Fruit fly (Drosophila melanogaster) whole organism, embryonic: ENCODE measurements around the gene CG5815.

Experiments used
- CG11695 ChIP-seq: fragments of 200-800 bp; sonication (Bioruptor generic); IDR thresholded peaks from 3 replicates; pipeline ENCODE4 v1.3.6; 2022; ENCODE audit warnings: missing biosample characterization, missing genetic modification characterization
- CG12744 ChIP-seq: fragments of 200-800 bp; sonication (Bioruptor generic); optimal IDR thresholded peaks from 2 replicates; lab custom pipeline; 2016; ENCODE audit warnings: missing biosample characterization, missing genetic modification characterization
- CG14050 ChIP-seq: fragments of 200-800 bp; sonication (Bioruptor generic); IDR thresholded peaks from 3 replicates; pipeline ENCODE4 v1.3.6; 2022; ENCODE audit warnings: missing biosample characterization, missing genetic modification characterization
- CG14710 ChIP-seq: fragments of 200-800 bp; sonication (Bioruptor generic); optimal IDR thresholded peaks from 3 replicates; lab custom pipeline; 2019; ENCODE audit warnings: missing biosample characterization, mild to moderate bottlenecking, missing genetic modification characterization, moderate library complexity
- CG1602 ChIP-seq: fragments of 200-800 bp; sonication (Bioruptor generic); optimal IDR thresholded peaks from 3 replicates; lab custom pipeline; 2016; ENCODE audit warnings: missing biosample characterization, missing genetic modification characterization
- CG1647 ChIP-seq: fragments of 200-800 bp; sonication (Bioruptor generic); optimal IDR thresholded peaks from 3 replicates; lab custom pipeline; 2016; ENCODE audit warnings: missing biosample characterization, missing genetic modification characterization
- CG1832 ChIP-seq: fragments of 200-800 bp; sonication (Bioruptor generic); optimal IDR thresholded peaks from 2 replicates; lab custom pipeline; 2017; ENCODE audit warnings: missing biosample characterization, mild to moderate bottlenecking, missing genetic modification characterization, inconsistent platforms
- CG2116 ChIP-seq: fragments of 200-800 bp; sonication (Bioruptor generic); optimal IDR thresholded peaks from 3 replicates; lab custom pipeline; 2018; ENCODE audit warnings: missing biosample characterization, mild to moderate bottlenecking, missing genetic modification characterization
- CG2678 ChIP-seq: fragments of 200-800 bp; sonication (Bioruptor generic); optimal IDR thresholded peaks from 3 replicates; lab custom pipeline; 2019; ENCODE audit warnings: missing biosample characterization, mild to moderate bottlenecking, missing genetic modification characterization, moderate library complexity
- CG31365 ChIP-seq: fragments of 200-800 bp; sonication (Bioruptor generic); optimal IDR thresholded peaks from 2 replicates; lab custom pipeline; 2018; ENCODE audit warnings: missing biosample characterization, mild to moderate bottlenecking, missing genetic modification characterization
- CG34422 ChIP-seq: fragments of 200-800 bp; sonication (Bioruptor generic); IDR thresholded peaks from 3 replicates; pipeline ENCODE4 v1.3.6; 2022; ENCODE audit warnings: missing biosample characterization, missing genetic modification characterization
- CG3995 ChIP-seq: fragments of 200-800 bp; sonication (Bioruptor generic); optimal IDR thresholded peaks from 3 replicates; lab custom pipeline; 2016; ENCODE audit warnings: missing biosample characterization, missing genetic modification characterization
- CG4282 ChIP-seq: fragments of 200-800 bp; sonication (Bioruptor generic); optimal IDR thresholded peaks from 2 replicates; lab custom pipeline; 2016; ENCODE audit warnings: missing biosample characterization, missing genetic modification characterization
- CG8765 ChIP-seq: fragments of 200-800 bp; sonication (Bioruptor generic); IDR thresholded peaks from 2 replicates; pipeline ENCODE4 v1.3.6; 2022; ENCODE audit warnings: missing biosample characterization, missing genetic modification characterization
- CG9797 ChIP-seq: fragments of 200-800 bp; sonication (Bioruptor generic); optimal IDR thresholded peaks from 3 replicates; lab custom pipeline; 2018; ENCODE audit warnings: missing biosample characterization, mild to moderate bottlenecking, missing genetic modification characterization
- CHES-1-like ChIP-seq: fragments of 200-800 bp; sonication (Bioruptor generic); optimal IDR thresholded peaks from 2 replicates; lab custom pipeline; 2016; ENCODE audit warnings: missing biosample characterization, missing genetic modification characterization
- D ChIP-seq, 2 experiments: fragments of 200-800 bp in 1 of 2; fragments of >200 bp in 1 of 2; sonication (Bioruptor generic) in 1 of 2; optimal IDR thresholded peaks; 2 replicates in 1 of 2; 3 replicates in 1 of 2; lab custom pipeline; 2017; ENCODE audit warnings: mild to moderate bottlenecking in 1 of 2, missing biosample characterization in 1 of 2, missing genetic modification characterization in 1 of 2, missing genetic modification reagents in 1 of 2
- Fer1 ChIP-seq: fragments of 200-800 bp; sonication (Bioruptor generic); optimal IDR thresholded peaks from 2 replicates; lab custom pipeline; 2017; ENCODE audit warnings: missing biosample characterization, mild to moderate bottlenecking, missing genetic modification characterization
- HLH3B ChIP-seq: fragments of 200-800 bp; sonication (Bioruptor generic); IDR thresholded peaks from 2 replicates; pipeline ENCODE4 v1.3.6; 2022; ENCODE audit warnings: missing biosample characterization, missing genetic modification characterization
- HLH54F ChIP-seq: fragments of 200-800 bp; sonication (Bioruptor generic); optimal IDR thresholded peaks from 3 replicates; lab custom pipeline; 2016; ENCODE audit warnings: missing biosample characterization, missing genetic modification characterization
- Hsf ChIP-seq: fragments of 200-800 bp; sonication (Bioruptor generic); optimal IDR thresholded peaks from 3 replicates; lab custom pipeline; 2016; ENCODE audit warnings: missing biosample characterization, missing genetic modification characterization
- MTF-1 ChIP-seq: fragments of 200-800 bp; sonication (Bioruptor generic); optimal IDR thresholded peaks from 2 replicates; lab custom pipeline; 2018; ENCODE audit warnings: missing biosample characterization, mild to moderate bottlenecking, missing genetic modification characterization, borderline replicate concordance
- Oli ChIP-seq: fragments of 200-800 bp; sonication (Bioruptor generic); optimal IDR thresholded peaks from 2 replicates; lab custom pipeline; 2018; ENCODE audit warnings: missing biosample characterization, mild to moderate bottlenecking, missing genetic modification characterization, moderate library complexity
- Opbp ChIP-seq: fragments of 200-800 bp; sonication (Bioruptor generic); IDR thresholded peaks from 3 replicates; pipeline ENCODE4 v1.3.6; 2022; ENCODE audit warnings: missing biosample characterization, missing genetic modification characterization; ENCODE audit not compliant: partially characterized antibody
- Optix ChIP-seq: fragments of 200-800 bp; sonication (Bioruptor generic); IDR thresholded peaks from 3 replicates; pipeline ENCODE4 v1.3.6; 2022; ENCODE audit warnings: missing biosample characterization, missing genetic modification characterization
- Side ChIP-seq: fragments of 200-800 bp; sonication (Bioruptor generic); optimal IDR thresholded peaks from 2 replicates; lab custom pipeline; 2016; ENCODE audit warnings: missing biosample characterization, missing genetic modification characterization
- Sin3A ChIP-seq: fragments of >200 bp; optimal IDR thresholded peaks from 2 replicates; lab custom pipeline; 2018
- Stat92E ChIP-seq, 3 experiments: fragments of >200 bp in 2 of 3; fragments of 200-800 bp in 1 of 3; sonication (Bioruptor generic) in 1 of 3; optimal IDR thresholded peaks; 2 replicates each; lab custom pipeline; 2017 to 2019; ENCODE audit warnings: missing biosample characterization in 3 of 3, missing genetic modification characterization in 3 of 3, mild to moderate bottlenecking in 1 of 3, moderate library complexity in 1 of 3
- TFAM ChIP-seq: fragments of 200-800 bp; sonication (Bioruptor generic); optimal IDR thresholded peaks from 2 replicates; lab custom pipeline; 2017; ENCODE audit warnings: missing biosample characterization, missing genetic modification characterization, inconsistent platforms
- al ChIP-seq: fragments of 200-800 bp; sonication (Bioruptor generic); IDR thresholded peaks from 2 replicates; pipeline ENCODE4 v1.3.6; 2022; ENCODE audit warnings: missing biosample characterization, missing genetic modification characterization
- bbx ChIP-seq: fragments of 200-800 bp; sonication (Bioruptor generic); IDR thresholded peaks from 2 replicates; pipeline ENCODE4 v1.3.6; 2022; ENCODE audit warnings: missing biosample characterization, missing genetic modification characterization; ENCODE audit not compliant: partially characterized antibody
- btn ChIP-seq: fragments of 200-800 bp; sonication (Bioruptor generic); optimal IDR thresholded peaks from 2 replicates; lab custom pipeline; 2016; ENCODE audit warnings: missing biosample characterization, missing genetic modification characterization
- cato ChIP-seq: fragments of 200-800 bp; sonication (Bioruptor generic); optimal IDR thresholded peaks from 2 replicates; lab custom pipeline; 2016; ENCODE audit warnings: missing biosample characterization, missing genetic modification characterization, borderline replicate concordance
- dpn ChIP-seq, 2 experiments: fragments of 200-800 bp; sonication (Bioruptor generic); optimal IDR thresholded peaks; 3 replicates each; lab custom pipeline; 2016; ENCODE audit warnings: missing biosample characterization in 2 of 2, missing genetic modification characterization in 2 of 2
- gsb ChIP-seq: fragments of 200-800 bp; sonication (Bioruptor generic); IDR thresholded peaks from 2 replicates; pipeline ENCODE4 v1.3.6; 2022; ENCODE audit warnings: missing biosample characterization, missing genetic modification characterization
- h ChIP-seq: fragments of >200 bp; optimal IDR thresholded peaks from 2 replicates; lab custom pipeline; 2017
- luna ChIP-seq: fragments of 200-800 bp; sonication (Bioruptor generic); optimal IDR thresholded peaks from 2 replicates; lab custom pipeline; 2016; ENCODE audit warnings: missing biosample characterization, missing genetic modification characterization
- nau ChIP-seq: fragments of 200-800 bp; sonication (Bioruptor generic); optimal IDR thresholded peaks from 3 replicates; lab custom pipeline; 2017; ENCODE audit warnings: missing biosample characterization, mild to moderate bottlenecking, missing genetic modification characterization, missing genetic modification reagents
- nom ChIP-seq: fragments of 200-800 bp; sonication (Bioruptor generic); optimal IDR thresholded peaks from 2 replicates; lab custom pipeline; 2017; ENCODE audit warnings: missing biosample characterization, missing genetic modification characterization, mild to moderate bottlenecking, moderate library complexity, missing genetic modification reagents
- salm ChIP-seq: fragments of 200-800 bp; sonication (Bioruptor generic); optimal IDR thresholded peaks from 2 replicates; lab custom pipeline; 2018; ENCODE audit warnings: missing biosample characterization, mild to moderate bottlenecking, missing genetic modification characterization
- sc ChIP-seq, 3 experiments: fragments of >200 bp in 2 of 3; fragments of 200-800 bp in 1 of 3; sonication (Bioruptor generic) in 1 of 3; optimal IDR thresholded peaks; 2 replicates in 2 of 3; 3 replicates in 1 of 3; lab custom pipeline; 2017; ENCODE audit warnings: mild to moderate bottlenecking in 1 of 3, missing biosample characterization in 1 of 3, missing genetic modification characterization in 1 of 3, missing genetic modification reagents in 1 of 3
- sens-2 ChIP-seq: fragments of 200-800 bp; sonication (Bioruptor generic); IDR thresholded peaks from 2 replicates; pipeline ENCODE4 v1.3.6; 2022; ENCODE audit warnings: missing biosample characterization, missing genetic modification characterization
- slp2 ChIP-seq: fragments of 200-800 bp; sonication (Bioruptor generic); optimal IDR thresholded peaks from 2 replicates; lab custom pipeline; 2016; ENCODE audit warnings: missing biosample characterization, missing genetic modification characterization
- sob ChIP-seq: fragments of 200-800 bp; sonication (Bioruptor generic); IDR thresholded peaks from 2 replicates; pipeline ENCODE4 v1.3.6; 2022; ENCODE audit warnings: missing biosample characterization, missing genetic modification characterization
- stc ChIP-seq: fragments of 200-800 bp; sonication (Bioruptor generic); IDR thresholded peaks from 2 replicates; pipeline ENCODE4 v1.3.6; 2022; ENCODE audit warnings: missing biosample characterization, missing genetic modification characterization
- trem ChIP-seq: fragments of 200-800 bp; optimal IDR thresholded peaks from 3 replicates; lab custom pipeline; 2019; ENCODE audit warnings: missing biosample characterization, mild to moderate bottlenecking, missing genetic modification characterization, moderate library complexity
- tup ChIP-seq: fragments of 200-800 bp; sonication (Bioruptor generic); optimal IDR thresholded peaks from 2 replicates; lab custom pipeline; 2016; ENCODE audit warnings: missing biosample characterization, mild to moderate bottlenecking, missing genetic modification characterization, moderate library complexity
- yki ChIP-seq: fragments of >200 bp; optimal IDR thresholded peaks from 3 replicates; lab custom pipeline; 2018
- zfh1 ChIP-seq: fragments of 200-800 bp; sonication (Bioruptor generic); IDR thresholded peaks from 3 replicates; pipeline ENCODE4 v1.3.6; 2022; ENCODE audit warnings: missing biosample characterization, missing genetic modification characterization

The CG5815 gene

dm6 chr3R:27150685-27151515, 38.5 kb downstream of the CG5815 start, which contains the start of gene CG6051 (continued):
- no peak for TF ChIP-seq CG8765 (GFP tag; lab: Robert Waterston, UW)
- TF ChIP-seq tup (GFP tag; lab: Kevin White, UChicago) = peak; percentile 40
- TF ChIP-seq CG1832 = peak; percentile 3
- TF ChIP-seq nom = peak; percentile 74
- peak in 1 of 3 experiments; percentile 77 for TF ChIP-seq Stat92E (GFP tag; optimal IDR thresholded peaks at IDR 0.05; lab: Kevin White, UChicago)
- peak; percentile 17 for TF ChIP-seq CG1647 (GFP tag; lab: Kevin White, UChicago)
- peak; percentile 45 for TF ChIP-seq CG1602
- TF ChIP-seq Side (GFP tag; lab: Kevin White, UChicago) = peak; percentile 41
- peak; percentile 13 for TF ChIP-seq slp2 (GFP tag; lab: Kevin White, UChicago)
- TF ChIP-seq nau (GFP tag; lab: Kevin White, UChicago) = peak; percentile 41
- peak; percentile 61 for TF ChIP-seq HLH54F (GFP tag; lab: Kevin White, UChicago)
- TF ChIP-seq Optix (GFP tag; lab: Robert Waterston, UW) = no peak
- TF ChIP-seq CG2116 (GFP tag; lab: Kevin White, UChicago) = peak; percentile 28
- TF ChIP-seq CG31365 (tag; lab: Kevin White, UChicago) = peak; percentile 39
- no peak for TF ChIP-seq sens-2
- no peak for TF ChIP-seq luna (GFP tag; lab: Kevin White, UChicago)
- peak; percentile 41 to 43 for TF ChIP-seq dpn (GFP tag; optimal IDR thresholded peaks at IDR 0.05; lab: Kevin White, UChicago)
- TF ChIP-seq Oli (tag; lab: Kevin White, UChicago) = peak; percentile 25
- TF ChIP-seq trem (tag; lab: Kevin White, UChicago) = peak; percentile 72
- no peak for TF ChIP-seq bbx (GFP tag; lab: Robert Waterston, UW)
- no peak for TF ChIP-seq salm (tag; lab: Kevin White, UChicago)
- TF ChIP-seq HLH3B (GFP tag; lab: Robert Waterston, UW) = no peak
- no peak for TF ChIP-seq gsb (GFP tag; lab: Robert Waterston, UW)
- peak; percentile 35 for TF ChIP-seq CHES-1-like (GFP tag; lab: Kevin White, UChicago)
- TF ChIP-seq cato (GFP tag; lab: Kevin White, UChicago) = peak; percentile 3
- TF ChIP-seq CG2678 = peak; percentile 75
- no peak for TF ChIP-seq CG14050 (GFP tag; lab: Robert Waterston, UW)
- no peak for TF ChIP-seq CG34422
- no peak for TF ChIP-seq TFAM (GFP tag; lab: Kevin White, UChicago)
- TF ChIP-seq Opbp (GFP tag; lab: Robert Waterston, UW) = no peak
- TF ChIP-seq h (lab: Kevin White, UChicago) = no peak
- no peak for TF ChIP-seq sc (optimal IDR thresholded peaks at IDR 0.05; lab: Kevin White, UChicago)
- TF ChIP-seq sc (GFP tag; optimal IDR thresholded peaks at IDR 0.05; lab: Kevin White, UChicago) = peak; percentile 29
- TF ChIP-seq CG11695 (GFP tag; lab: Robert Waterston, UW) = no peak
- no peak for TF ChIP-seq al
- peak; percentile 56 for TF ChIP-seq Hsf
- TF ChIP-seq CG9797 (GFP tag; lab: Kevin White, UChicago) = peak; percentile 70
- no peak for TF ChIP-seq sob (GFP tag; lab: Robert Waterston, UW)
- no peak for TF ChIP-seq Sin3A (lab: Kevin White, UChicago)
- TF ChIP-seq CG14710 (tag; lab: Kevin White, UChicago) = peak; percentile 82
- no peak for TF ChIP-seq CG12744 (GFP tag; lab: Kevin White, UChicago)
- TF ChIP-seq btn (GFP tag; lab: Kevin White, UChicago) = no peak
- peak; percentile 81 for TF ChIP-seq D (optimal IDR thresholded peaks at IDR 0.05; lab: Kevin White, UChicago)
- no peak for TF ChIP-seq D (GFP tag; optimal IDR thresholded peaks at IDR 0.05; lab: Kevin White, UChicago)
- TF ChIP-seq CG4282 (GFP tag; lab: Kevin White, UChicago) = peak; percentile 31
- peak; percentile 70 for TF ChIP-seq Fer1 (GFP tag; lab: Kevin White, UChicago)
- peak; percentile 2 for TF ChIP-seq CG3995 (GFP tag; lab: Kevin White, UChicago)
- TF ChIP-seq stc (GFP tag; lab: Robert Waterston, UW) = no peak
- no peak for TF ChIP-seq zfh1 (GFP tag; lab: Robert Waterston, UW)
- TF ChIP-seq yki (lab: Kevin White, UChicago) = no peak
- TF ChIP-seq MTF-1 (GFP tag; lab: Kevin White, UChicago) = peak; percentile 73
